Worm (Caenorhabditis elegans) whole organism, L4 larva: Measurements from ENCODE around the gene slc-9B.2.

Source experiments
- lin-13 ChIP-seq: fragments of 150-350 bp; optimal IDR thresholded peaks from 2 replicates; lab custom pipeline; 2014; ENCODE audit warnings: missing biosample characterization, missing genetic modification reagents, missing genetic modification characterization
- mdt-29 ChIP-seq: fragments of 200-800 bp; sonication (Bioruptor generic); IDR thresholded peaks from 2 replicates; pipeline ENCODE4 v1.3.6; 2022; ENCODE audit warnings: missing genetic modification reagents, missing genetic modification characterization, missing compliant biosample characterization
- unc-130 ChIP-seq: sonication (generic microtip); optimal IDR thresholded peaks from 2 replicates; lab custom pipeline; 2016; ENCODE audit warnings: missing genetic modification reagents, missing genetic modification characterization, missing compliant biosample characterization
- vab-7 ChIP-seq: fragments of 200-800 bp; sonication (Bioruptor generic); IDR thresholded peaks from 2 replicates; pipeline ENCODE4 v1.3.6; 2022; ENCODE audit warnings: missing genetic modification reagents, missing genetic modification characterization, missing compliant biosample characterization

- no peak for TF ChIP-seq lin-13 (GFP tag; lab: Kevin White, UChicago)
- no peak for TF ChIP-seq vab-7 (GFP tag; lab: Robert Waterston, UW)
- TF ChIP-seq mdt-29 (GFP tag; lab: Robert Waterston, UW) = no peak
- no peak for TF ChIP-seq unc-130 (GFP tag; lab: Kevin White, UChicago)
Measured at ce11 chrV:16388268-16388667, 49.4 kb downstream of the slc-9B.2 start, which contains the start of gene sri-65.
